Fruit fly (Drosophila melanogaster): ENCODE data around the gene TTLL4B.

Gene TTLL4B

DNA sequence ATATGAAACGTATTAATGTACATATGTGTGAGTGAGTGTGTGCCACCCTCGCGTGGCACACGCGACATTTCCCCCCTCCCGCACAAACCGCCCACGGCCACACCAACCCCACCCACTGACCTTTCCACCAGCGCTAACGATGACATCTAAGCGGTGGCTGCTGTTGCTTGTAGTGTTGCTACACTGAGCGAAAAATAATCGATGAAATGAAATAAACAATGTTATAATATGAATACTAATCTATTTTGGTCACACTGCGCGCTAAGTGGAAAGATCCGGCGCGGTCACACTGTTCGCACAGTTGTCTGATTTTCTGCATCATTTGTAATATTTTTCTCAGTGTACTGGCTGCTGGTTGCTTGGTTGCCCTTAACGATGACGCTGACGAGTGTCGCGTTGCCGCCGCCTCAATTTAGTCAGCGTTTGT is 30.2 kb upstream of the TTLL4B start (continued):
- peak; percentile 71 for TF ChIP-seq CG31627 (GFP tag; optimal IDR thresholded peaks at IDR 0.05)
- peak; percentile 70 for TF ChIP-seq lz (GFP tag; optimal IDR thresholded peaks at IDR 0.05)
- peak; percentile 57 for TF ChIP-seq Sox102F (GFP tag; optimal IDR thresholded peaks at IDR 0.05)
- TF ChIP-seq CG8119 (GFP tag; IDR thresholded peaks at IDR 0.05) = 0 out of 3 replicates have a peak, but pooled peaks have one; percentile 27
- TF ChIP-seq CG8632 (GFP tag; optimal IDR thresholded peaks at IDR 0.05) = peak; percentile 40
- no peak for TF ChIP-seq CG11294 (GFP tag; IDR thresholded peaks at IDR 0.05)
- peak; percentile 52; the same call in 2 of the 3 replicates for TF ChIP-seq eg (GFP tag; IDR thresholded peaks at IDR 0.05)
- TF ChIP-seq CG6276 (GFP tag; optimal IDR thresholded peaks at IDR 0.05) = no peak
- peak; percentile 59 for TF ChIP-seq CG6808 (GFP tag; optimal IDR thresholded peaks at IDR 0.05)
- peak; percentile 73 for TF ChIP-seq Hr39 (GFP tag; optimal IDR thresholded peaks at IDR 0.05)
- peak; percentile 74 for TF ChIP-seq cyc (GFP tag; optimal IDR thresholded peaks at IDR 0.05)
- peak; percentile 57 for TF ChIP-seq spab (GFP tag; optimal IDR thresholded peaks at IDR 0.05)

dm6 chr2L:3833924-3834323 is 28.5 kb upstream of the TTLL4B start:
- TF ChIP-seq acj6 (GFP tag; optimal IDR thresholded peaks at IDR 0.05) (no peak), OdsH (GFP tag; optimal IDR thresholded peaks at IDR 0.05) (no peak), svp (GFP tag) (no peak), eg (GFP tag; IDR thresholded peaks at IDR 0.05) (no peak), CG4318 (GFP tag; optimal IDR thresholded peaks at IDR 0.05) (no peak), CG16779 (tag; optimal IDR thresholded peaks at IDR 0.05) (no peak), Sox14 (GFP tag; optimal IDR thresholded peaks at IDR 0.05) (no peak), Eip93F (GFP tag; optimal IDR thresholded peaks at IDR 0.05) (no peak), salr (GFP tag; optimal IDR thresholded peaks at IDR 0.05) (no peak), CG3919 (GFP tag; optimal IDR thresholded peaks at IDR 0.05) (no peak)

- TF ChIP-seq CG6163 (GFP tag; IDR thresholded peaks at IDR 0.05) (peak; percentile 71; the same call in 2 of the 3 replicates), CG1621 (tag; optimal IDR thresholded peaks at IDR 0.05) (no peak), ss (GFP tag; optimal IDR thresholded peaks at IDR 0.05) (peak in 1 of 2 experiments; percentile 2), Hr4 (GFP tag; optimal IDR thresholded peaks at IDR 0.05) (no peak), Eip78C (GFP tag) (peak; percentile 43), CG3032 (tag; optimal IDR thresholded peaks at IDR 0.05) (no peak), achi (GFP tag; optimal IDR thresholded peaks at IDR 0.05) (no peak), fkh (GFP tag; optimal IDR thresholded peaks at IDR 0.05) (peak; percentile 28), CG9139 (GFP tag; optimal IDR thresholded peaks at IDR 0.05) (no peak), eg (GFP tag; IDR thresholded peaks at IDR 0.05) (no peak), Met (GFP tag; optimal IDR thresholded peaks at IDR 0.05) (no peak)
Measured at dm6 chr2L:3835221-3835620, 27.2 kb upstream of the TTLL4B start.

- no peak for TF ChIP-seq pdm3 (GFP tag; optimal IDR thresholded peaks at IDR 0.05)
- TF ChIP-seq CG6808 (GFP tag; optimal IDR thresholded peaks at IDR 0.05) = no peak
- no peak for TF ChIP-seq CG8119 (GFP tag; IDR thresholded peaks at IDR 0.05)
- 0 out of 2 replicates have a peak, but pooled peaks have one; percentile 13 for TF ChIP-seq CG15336 (GFP tag; IDR thresholded peaks at IDR 0.05)
- peak; percentile 21 for TF ChIP-seq Eip78C (GFP tag)
- TF ChIP-seq Ets21C (GFP tag; optimal IDR thresholded peaks at IDR 0.05) = no peak
- TF ChIP-seq CG16779 (tag; optimal IDR thresholded peaks at IDR 0.05) = no peak
- no peak for TF ChIP-seq Eip75B (GFP tag; optimal IDR thresholded peaks at IDR 0.05)
- TF ChIP-seq CG7368 (GFP tag; optimal IDR thresholded peaks at IDR 0.05) = no peak
- no peak for TF ChIP-seq CG6792 (GFP tag; optimal IDR thresholded peaks at IDR 0.05)
- TF ChIP-seq svp (GFP tag) = no peak
- no peak for TF ChIP-seq Lpt (GFP tag; optimal IDR thresholded peaks at IDR 0.05)
- no peak for TF ChIP-seq fkh (GFP tag; optimal IDR thresholded peaks at IDR 0.05)
- no peak for TF ChIP-seq Blimp-1 (GFP tag; optimal IDR thresholded peaks at IDR 0.05)
- TF ChIP-seq vri (GFP tag; optimal IDR thresholded peaks at IDR 0.05) = no peak
- TF ChIP-seq esn (GFP tag; optimal IDR thresholded peaks at IDR 0.05) = no peak
- TF ChIP-seq CG10631 (GFP tag; optimal IDR thresholded peaks at IDR 0.05) = no peak
- no peak for TF ChIP-seq OdsH (GFP tag; optimal IDR thresholded peaks at IDR 0.05)
- no peak for TF ChIP-seq Met (GFP tag; optimal IDR thresholded peaks at IDR 0.05)
- no peak for TF ChIP-seq CG1621 (tag; optimal IDR thresholded peaks at IDR 0.05)
- 0 out of 3 replicates have a peak, but pooled peaks have one; percentile 14 for TF ChIP-seq eg (GFP tag; IDR thresholded peaks at IDR 0.05)
Measured at dm6 chr2L:3836440-3836890, 26.0 kb upstream of the TTLL4B start, which contains the start of gene slp2. Gene slp2, plus strand, starts transcription at chr2L:3836840.
